Worm (Caenorhabditis elegans) whole organism, early embryonic: ENCODE measurements around the gene spp-16.

Experiments used
- aly-1 ChIP-seq: sonication (generic microtip); optimal IDR thresholded peaks from 2 replicates; lab custom pipeline; 2016; ENCODE audit warnings: missing genetic modification characterization, missing compliant biosample characterization
- ama-1 ChIP-seq: fragments of 150-350 bp; optimal IDR thresholded peaks from 2 replicates; lab custom pipeline; 2014
- ceh-13 ChIP-seq: fragments of 200-800 bp; sonication (Bioruptor generic); optimal IDR thresholded peaks from 2 replicates; lab custom pipeline; 2018; ENCODE audit warnings: mild to moderate bottlenecking, missing genetic modification characterization, missing compliant biosample characterization
- ceh-36 ChIP-seq: sonication (generic microtip); optimal IDR thresholded peaks from 2 replicates; lab custom pipeline; 2016; ENCODE audit warnings: missing genetic modification characterization, inconsistent platforms, missing compliant biosample characterization
- ets-7 ChIP-seq: sonication (generic microtip); optimal IDR thresholded peaks from 2 replicates; lab custom pipeline; 2016; ENCODE audit warnings: missing genotype, missing genetic modification characterization, missing compliant biosample characterization
- flt-1 ChIP-seq: fragments of 200-800 bp; sonication (Bioruptor generic); IDR thresholded peaks from 2 replicates; pipeline ENCODE4 v1.3.6; 2022; ENCODE audit warnings: missing genetic modification characterization, missing compliant biosample characterization
- hmg-4 ChIP-seq: fragments of 200-800 bp; sonication (Bioruptor generic); optimal IDR thresholded peaks from 2 replicates; lab custom pipeline; 2018; ENCODE audit warnings: mild to moderate bottlenecking, missing genetic modification characterization, missing compliant biosample characterization
- hnd-1 ChIP-seq: sonication (generic microtip); optimal IDR thresholded peaks from 2 replicates; lab custom pipeline; 2016; ENCODE audit warnings: missing genetic modification characterization, missing compliant biosample characterization
- sea-1 ChIP-seq: fragments of 200-800 bp; sonication (Bioruptor generic); conservative IDR thresholded peaks from 2 replicates; pipeline ENCODE4 v1.3.6; 2022; ENCODE audit warnings: missing genetic modification characterization, missing compliant biosample characterization
- tra-4 ChIP-seq: sonication (generic microtip); optimal IDR thresholded peaks from 2 replicates; lab custom pipeline; 2017; ENCODE audit warnings: missing genetic modification characterization, missing compliant biosample characterization

DNA sequence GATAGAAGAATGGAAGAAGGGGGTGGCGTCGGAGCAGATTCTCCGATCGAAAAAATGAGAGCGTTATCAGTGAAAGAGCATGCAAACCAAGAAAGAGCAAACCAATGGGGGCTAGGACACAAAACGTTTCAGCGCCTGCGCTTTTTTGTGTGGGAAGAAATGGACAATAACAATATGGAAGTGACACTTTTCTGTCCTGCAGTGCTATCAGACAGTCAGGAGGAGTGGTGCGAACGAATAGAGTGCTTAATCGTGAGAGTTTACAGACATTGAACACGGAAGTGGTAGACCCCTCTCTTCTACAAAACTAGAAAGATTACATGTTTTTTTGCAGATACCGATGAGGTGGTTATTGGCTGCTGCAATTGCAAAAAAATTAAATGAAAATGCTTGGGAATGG is 45.7 kb downstream of the spp-16 start:
- TF ChIP-seq ceh-36 (tag; lab: Kevin White, UChicago) (no peak), ama-1 (lab: Kevin White, UChicago) (no peak), tra-4 (tag; lab: Kevin White, UChicago) (no peak), sea-1 (GFP tag; lab: Robert Waterston, UW) (no peak), hmg-4 (GFP tag; lab: Kevin White, UChicago) (no peak), hnd-1 (tag; lab: Kevin White, UChicago) (no peak), ets-7 (tag; lab: Kevin White, UChicago) (no peak), flt-1 (no peak), ceh-13 (no peak), aly-1 (tag; lab: Kevin White, UChicago) (no peak)
